Worm (Caenorhabditis elegans): ENCODE measurements around the gene C07B5.6.

DNA sequence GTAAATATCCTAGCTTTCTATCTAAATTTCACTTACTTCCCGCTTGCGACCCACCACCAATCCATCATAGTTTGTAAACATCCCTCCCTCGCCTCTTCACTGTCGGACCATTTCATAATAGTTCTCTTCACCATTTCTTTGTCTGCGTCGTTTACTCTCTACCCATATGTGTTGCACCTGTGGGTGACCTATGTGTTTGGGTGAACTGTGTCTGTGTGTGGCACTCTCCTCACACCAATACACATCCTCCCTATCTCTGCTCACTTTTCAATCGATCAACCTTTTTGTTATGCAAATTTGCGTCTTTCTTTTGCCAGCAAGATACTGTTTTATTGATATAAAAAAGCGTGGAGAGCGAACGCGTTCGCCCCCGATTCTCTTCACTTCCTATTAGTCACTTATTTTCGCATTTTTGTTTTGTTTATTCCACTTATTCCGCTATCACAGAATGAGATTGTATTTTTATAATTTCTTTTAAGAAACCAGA lies 13.9 kb upstream of the C07B5.6 start:
- no peak for TF ChIP-seq nhr-77 (tag; optimal IDR thresholded peaks at IDR 0.05)
- TF ChIP-seq ztf-1 (GFP tag; conservative IDR thresholded peaks at IDR 0.05), result no peak
- no peak for TF ChIP-seq ztf-11 (tag; optimal IDR thresholded peaks at IDR 0.05)
- no peak for TF ChIP-seq mdl-1 (tag; optimal IDR thresholded peaks at IDR 0.05)
- TF ChIP-seq lin-13 (GFP tag; optimal IDR thresholded peaks at IDR 0.05), result no peak
- TF ChIP-seq unc-62 (GFP tag; optimal IDR thresholded peaks at IDR 0.05), result no peak
- no peak for TF ChIP-seq ZK546.5 (tag; optimal IDR thresholded peaks at IDR 0.05)
- TF ChIP-seq aly-2 (tag; optimal IDR thresholded peaks at IDR 0.05), result no peak
- TF ChIP-seq lsy-2 (tag; optimal IDR thresholded peaks at IDR 0.05), result no peak
- TF ChIP-seq nhr-25 (tag; optimal IDR thresholded peaks at IDR 0.05), result no peak
